Worm (Caenorhabditis elegans): ENCODE data around the gene cku-80.

- TF ChIP-seq flt-1 (GFP tag; IDR thresholded peaks at IDR 0.05) (no peak), ztf-23 (GFP tag; IDR thresholded peaks at IDR 0.05) (no peak)
Observed at ce11 chrIII:4404339-4404836, 15.3 kb upstream of the cku-80 start, which contains the start of the genes R07E5.17 and snfc-5.
